Worm (Caenorhabditis elegans): ENCODE results near the gene B0024.13.
A peak's percentile ranks its signal among the peaks of the same experiment; 100 is the strongest.

Gene B0024.13

DNA sequence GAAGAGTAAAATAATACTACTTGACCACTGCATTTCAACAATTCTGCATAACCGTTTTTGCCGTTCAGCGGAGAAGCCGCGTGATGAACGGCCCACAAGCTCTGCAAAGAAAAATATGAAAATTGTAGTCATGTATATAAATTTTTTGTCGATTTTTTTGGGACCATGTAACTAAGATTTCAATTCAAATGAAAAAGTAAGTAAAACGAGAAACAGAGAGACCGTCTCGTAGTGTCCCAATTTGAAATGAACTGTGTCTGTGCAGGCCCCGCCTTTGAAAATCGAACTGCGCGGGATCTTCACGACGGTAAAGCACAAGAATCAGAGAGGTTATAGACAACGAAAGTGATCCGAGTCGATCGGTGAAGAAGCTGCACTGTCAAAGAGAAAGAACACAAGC lies 11.5 kb downstream of the B0024.13 start, which contains the start of gene crm-1:
crm-1 (minus strand) TSS at position 101 of the 400 bp plus-strand sequence.
- TF ChIP-seq madf-3 (GFP tag; IDR thresholded peaks at IDR 0.05) (0 out of 2 replicates have a peak, but pooled peaks have one; percentile 22), dpl-1 (GFP tag; optimal IDR thresholded peaks at IDR 0.05) (no peak)

DNA sequence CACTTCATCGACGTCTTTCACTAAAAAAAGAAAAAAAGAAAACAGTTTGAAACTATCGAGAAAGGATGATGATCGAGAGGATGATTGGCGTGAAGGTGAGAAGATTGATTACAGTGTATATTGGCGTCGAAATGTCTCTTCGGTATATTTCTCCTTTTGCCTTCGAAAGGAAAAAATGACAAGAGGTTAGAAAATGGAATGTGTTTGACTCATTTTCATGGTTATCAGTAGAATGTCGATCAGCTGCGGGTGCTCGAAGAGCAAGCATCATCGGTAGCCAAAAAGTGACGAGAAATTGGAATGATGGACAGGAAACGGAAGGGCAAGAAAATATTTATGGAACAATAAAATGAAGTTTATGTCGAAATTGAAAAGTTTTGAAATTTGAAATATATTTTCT lies 13.3 kb downstream of the B0024.13 start:
- TF ChIP-seq snpc-1.3 (tag; optimal IDR thresholded peaks at IDR 0.05; ENCODE audit: insufficient read depth), result no peak
- no peak for TF ChIP-seq C17E4.6 (GFP tag; IDR thresholded peaks at IDR 0.05)
- TF ChIP-seq aptf-2 (GFP tag; conservative IDR thresholded peaks at IDR 0.05), result no peak
- no peak for TF ChIP-seq akir-1 (GFP tag; optimal IDR thresholded peaks at IDR 0.05)
- TF ChIP-seq atf-7 (tag; optimal IDR thresholded peaks at IDR 0.05), result peak; percentile 78
- no peak for TF ChIP-seq egrh-3 (GFP tag; IDR thresholded peaks at IDR 0.05)
- no peak for TF ChIP-seq bed-2 (GFP tag; IDR thresholded peaks at IDR 0.05)
- TF ChIP-seq ztf-26 (tag; optimal IDR thresholded peaks at IDR 0.05), result no peak
- peak; percentile 17 for TF ChIP-seq nhr-90 (tag; optimal IDR thresholded peaks at IDR 0.05)
- TF ChIP-seq unc-62 (GFP tag; optimal IDR thresholded peaks at IDR 0.05), result peak; percentile 71
- TF ChIP-seq C06A6.2 (GFP tag; conservative IDR thresholded peaks at IDR 0.05), result 0 out of 2 replicates have a peak, but pooled peaks have one; percentile 11
- TF ChIP-seq ztf-22 (GFP tag; optimal IDR thresholded peaks at IDR 0.05), result peak; percentile 63
- no peak for TF ChIP-seq tbx-9 (tag; optimal IDR thresholded peaks at IDR 0.05; ENCODE audit: borderline replicate concordance)
- TF ChIP-seq hlh-26 (GFP tag; conservative IDR thresholded peaks at IDR 0.05), result no peak
- no peak for TF ChIP-seq fkh-3 (tag; optimal IDR thresholded peaks at IDR 0.05)
- no peak for TF ChIP-seq ceh-79 (tag; optimal IDR thresholded peaks at IDR 0.05)
- peak; percentile 60 for TF ChIP-seq ets-4 (GFP tag; optimal IDR thresholded peaks at IDR 0.05)
- TF ChIP-seq tlf-1 (GFP tag; optimal IDR thresholded peaks at IDR 0.05), result no peak
- 0 out of 2 replicates have a peak, but pooled peaks have one; percentile 17 for TF ChIP-seq egl-44 (GFP tag; IDR thresholded peaks at IDR 0.05)
- TF ChIP-seq attf-3 (GFP tag; conservative IDR thresholded peaks at IDR 0.05), result no peak
- no peak for TF ChIP-seq nfyb-1 (GFP tag; IDR thresholded peaks at IDR 0.05)
- TF ChIP-seq nhr-80 (tag; optimal IDR thresholded peaks at IDR 0.05), result peak; percentile 97
- no peak for TF ChIP-seq snpc-3.4 (tag; optimal IDR thresholded peaks at IDR 0.05)
- TF ChIP-seq sdz-38 (tag; optimal IDR thresholded peaks at IDR 0.05), result no peak
- TF ChIP-seq lsy-27 (tag; optimal IDR thresholded peaks at IDR 0.05; ENCODE audit: borderline replicate concordance, insufficient read depth), result no peak
- TF ChIP-seq sptf-2 (GFP tag; optimal IDR thresholded peaks at IDR 0.05), result no peak
- no peak for TF ChIP-seq ztf-18 (tag; optimal IDR thresholded peaks at IDR 0.05)
- TF ChIP-seq tbp1 (GFP tag; optimal IDR thresholded peaks at IDR 0.05), result peak; percentile 6
- TF ChIP-seq F22D6.2 (tag; optimal IDR thresholded peaks at IDR 0.05), result no peak
- TF ChIP-seq ztf-28 (GFP tag; IDR thresholded peaks at IDR 0.05), result no peak
- no peak for TF ChIP-seq B0019.2 (GFP tag; conservative IDR thresholded peaks at IDR 0.05)
- TF ChIP-seq zfh-2 (GFP tag; conservative IDR thresholded peaks at IDR 0.05), result no peak
- TF ChIP-seq lag-1 (GFP tag; IDR thresholded peaks at IDR 0.05), result no peak
- no peak for TF ChIP-seq ZK185.1 (tag; optimal IDR thresholded peaks at IDR 0.05; ENCODE audit: poor library complexity, severe bottlenecking)
- TF ChIP-seq bed-1 (GFP tag; IDR thresholded peaks at IDR 0.05), result no peak
- peak; percentile 17; the same call in 1 of the 2 replicates for TF ChIP-seq dox-1 (GFP tag; IDR thresholded peaks at IDR 0.05)
- peak; percentile 33 to 43 for TF ChIP-seq let-607 (tag; optimal IDR thresholded peaks at IDR 0.05)
- TF ChIP-seq zim-3 (tag; optimal IDR thresholded peaks at IDR 0.05), result no peak
- TF ChIP-seq die-1 (tag; optimal IDR thresholded peaks at IDR 0.05), result no peak
- no peak for TF ChIP-seq F10E7.11 (tag; optimal IDR thresholded peaks at IDR 0.05)
- TF ChIP-seq Y95B8A.8 (GFP tag; IDR thresholded peaks at IDR 0.05), result no peak
- TF ChIP-seq T07F8.4 (tag; optimal IDR thresholded peaks at IDR 0.05), result no peak
- no peak for TF ChIP-seq somi-1 (GFP tag; optimal IDR thresholded peaks at IDR 0.05)
- TF ChIP-seq cebp-1 (GFP tag; IDR thresholded peaks at IDR 0.05), result no peak
- peak; percentile 57 for TF ChIP-seq cebp-1 (tag; optimal IDR thresholded peaks at IDR 0.05)
